Worm (Caenorhabditis elegans): ENCODE measurements around the gene his-61.

The his-61 gene

ce11 chrIV:7453661-7454159 is 32.3 kb downstream of the his-61 start:
- TF ChIP-seq snpc-4 (tag; optimal IDR thresholded peaks at IDR 0.05) = no peak
- TF ChIP-seq mep-1 (tag; optimal IDR thresholded peaks at IDR 0.05) = no peak
- TF ChIP-seq elt-1 (tag; optimal IDR thresholded peaks at IDR 0.05; ENCODE audit: borderline replicate concordance, insufficient read depth) = no peak
- no peak for TF ChIP-seq M03D4.4 (tag; optimal IDR thresholded peaks at IDR 0.05)
- peak; percentile 75 for TF ChIP-seq ces-1 (GFP tag; optimal IDR thresholded peaks at IDR 0.05)
- TF ChIP-seq ceh-39 (tag; optimal IDR thresholded peaks at IDR 0.05) = no peak
- no peak for TF ChIP-seq ceh-43 (GFP tag; optimal IDR thresholded peaks at IDR 0.05)

ce11 chrIV:7451345-7451744 is 34.7 kb downstream of the his-61 start, which contains the start of gene tes-1:
TSS of gene tes-1 (minus strand) at chrIV:7451445.
- no peak for TF ChIP-seq elt-1 (tag; optimal IDR thresholded peaks at IDR 0.05; ENCODE audit: borderline replicate concordance, insufficient read depth)
- no peak for TF ChIP-seq cnd-1 (tag; optimal IDR thresholded peaks at IDR 0.05)
- TF ChIP-seq unc-62 (GFP tag; optimal IDR thresholded peaks at IDR 0.05) = no peak

- no peak for TF ChIP-seq sptf-1 (tag; optimal IDR thresholded peaks at IDR 0.05)
- TF ChIP-seq ceh-43 (GFP tag; optimal IDR thresholded peaks at IDR 0.05) = no peak
Observed at ce11 chrIV:7447556-7447955, 38.5 kb downstream of the his-61 start, which contains the start of gene B0496.2. TSS of gene B0496.2 (plus strand) at chrIV:7447856.

- TF ChIP-seq lin-32 (GFP tag; optimal IDR thresholded peaks at IDR 0.05) (no peak), unc-120 (tag; optimal IDR thresholded peaks at IDR 0.05; ENCODE audit: poor library complexity, severe bottlenecking) (no peak), ham-2 (GFP tag; optimal IDR thresholded peaks at IDR 0.05) (no peak), sem-2 (GFP tag; optimal IDR thresholded peaks at IDR 0.05) (no peak), ceh-83 (GFP tag; optimal IDR thresholded peaks at IDR 0.05) (no peak), ces-1 (GFP tag; optimal IDR thresholded peaks at IDR 0.05) (no peak), zip-8 (tag; optimal IDR thresholded peaks at IDR 0.05) (no peak), nhr-12 (tag; optimal IDR thresholded peaks at IDR 0.05) (no peak), ceh-43 (GFP tag; optimal IDR thresholded peaks at IDR 0.05) (no peak), unc-39 (tag; optimal IDR thresholded peaks at IDR 0.05) (no peak), flh-1 (GFP tag; optimal IDR thresholded peaks at IDR 0.05) (no peak), blmp-1 (tag; optimal IDR thresholded peaks at IDR 0.05) (no peak), nhr-76 (tag; optimal IDR thresholded peaks at IDR 0.05) (no peak), ceh-39 (tag; optimal IDR thresholded peaks at IDR 0.05) (no peak), sptf-1 (tag; optimal IDR thresholded peaks at IDR 0.05) (no peak), elt-3 (tag; optimal IDR thresholded peaks at IDR 0.05) (no peak), ztf-11 (tag; optimal IDR thresholded peaks at IDR 0.05) (no peak), M03D4.4 (tag; optimal IDR thresholded peaks at IDR 0.05) (no peak)
Observed at ce11 chrIV:7445995-7446394, 40.0 kb downstream of the his-61 start, which contains the start of gene B0496.1. TSS of gene B0496.1 (plus strand) at chrIV:7446295.

- TF ChIP-seq mls-2 (tag; optimal IDR thresholded peaks at IDR 0.05) (no peak), mep-1 (tag; optimal IDR thresholded peaks at IDR 0.05) (no peak), lin-13 (tag; optimal IDR thresholded peaks at IDR 0.05) (no peak), elt-3 (tag; optimal IDR thresholded peaks at IDR 0.05) (no peak), ceh-83 (GFP tag; optimal IDR thresholded peaks at IDR 0.05) (no peak), unc-62 (GFP tag; optimal IDR thresholded peaks at IDR 0.05) (no peak), nhr-237 (tag; optimal IDR thresholded peaks at IDR 0.05) (no peak), elt-1 (tag; optimal IDR thresholded peaks at IDR 0.05; ENCODE audit: borderline replicate concordance, insufficient read depth) (no peak), snpc-4 (tag; optimal IDR thresholded peaks at IDR 0.05) (no peak), nhr-2 (tag; optimal IDR thresholded peaks at IDR 0.05) (no peak), lin-32 (GFP tag; optimal IDR thresholded peaks at IDR 0.05) (no peak)
Observed at ce11 chrIV:7445236-7445635, 40.8 kb downstream of the his-61 start, which contains the start of gene valv-1. TSS of gene valv-1 (minus strand) at chrIV:7445336.

- TF ChIP-seq elt-3 (tag; optimal IDR thresholded peaks at IDR 0.05) (no peak), unc-39 (tag; optimal IDR thresholded peaks at IDR 0.05) (no peak), bed-3 (GFP tag; optimal IDR thresholded peaks at IDR 0.05) (no peak), lin-32 (GFP tag; optimal IDR thresholded peaks at IDR 0.05) (no peak), zip-8 (tag; optimal IDR thresholded peaks at IDR 0.05) (no peak), M03D4.4 (tag; optimal IDR thresholded peaks at IDR 0.05) (no peak), lin-13 (tag; optimal IDR thresholded peaks at IDR 0.05) (no peak), nhr-28 (tag; optimal IDR thresholded peaks at IDR 0.05) (no peak), nhr-237 (tag; optimal IDR thresholded peaks at IDR 0.05) (no peak), nhr-76 (tag; optimal IDR thresholded peaks at IDR 0.05) (no peak), sem-2 (GFP tag; optimal IDR thresholded peaks at IDR 0.05) (no peak)
Observed at ce11 chrIV:7440238-7440637, 45.8 kb downstream of the his-61 start.
